Fruit fly (Drosophila melanogaster) S2 (cell line): ENCODE results near the gene chico.

Experiments
- CG8478 ChIP-seq: fragments of >200 bp; optimal IDR thresholded peaks from 2 replicates; lab custom pipeline; 2018
- CTCF ChIP-seq, 2 experiments: fragments of >200 bp; optimal IDR thresholded peaks; 2 replicates each; lab custom pipeline; 2018

dm6 chr2L:10230455-10230854 lies 16.4 kb downstream of the chico start:
- no peak for TF ChIP-seq CG8478
- no peak for TF ChIP-seq CTCF (optimal IDR thresholded peaks at IDR 0.05; lab: Kevin White, UChicago)
